Fruit fly (Drosophila melanogaster): ENCODE results near the gene CG18170.

The CG18170 gene

dm6 chr3L:1591692-1592371 lies 10.9 kb upstream of the CG18170 start (continued):
- TF ChIP-seq dpn (GFP tag; optimal IDR thresholded peaks at IDR 0.05) (peak in 1 of 2 experiments; percentile 78), ATbp (GFP tag; optimal IDR thresholded peaks at IDR 0.05) (peak; percentile 76), CG31365 (tag; optimal IDR thresholded peaks at IDR 0.05) (peak; percentile 79), pfk (GFP tag; optimal IDR thresholded peaks at IDR 0.05) (peak; percentile 46), CG16815 (GFP tag; optimal IDR thresholded peaks at IDR 0.05) (no peak), CG17186 (GFP tag; optimal IDR thresholded peaks at IDR 0.05) (no peak), stc (GFP tag; IDR thresholded peaks at IDR 0.05) (peak; percentile 67), Dref (GFP tag; IDR thresholded peaks at IDR 0.05) (no peak), CG10462 (GFP tag; optimal IDR thresholded peaks at IDR 0.05) (no peak), az2 (GFP tag; optimal IDR thresholded peaks at IDR 0.05) (no peak), Gsc (GFP tag; IDR thresholded peaks at IDR 0.05) (no peak), jumu (GFP tag; optimal IDR thresholded peaks at IDR 0.05) (no peak), tna (GFP tag; IDR thresholded peaks at IDR 0.05; ENCODE audit: partially characterized antibody) (no peak), CG11247 (GFP tag; IDR thresholded peaks at IDR 0.05) (peak; percentile 70), CG6765 (GFP tag; optimal IDR thresholded peaks at IDR 0.05) (peak; percentile 91), Usf (GFP tag; optimal IDR thresholded peaks at IDR 0.05) (peak; percentile 14), Camta (GFP tag; optimal IDR thresholded peaks at IDR 0.05) (peak; percentile 71), vfl (GFP tag; optimal IDR thresholded peaks at IDR 0.05) (peak; percentile 14), Hmx (GFP tag; optimal IDR thresholded peaks at IDR 0.05) (no peak), Lim3 (GFP tag; IDR thresholded peaks at IDR 0.05) (no peak), CG2678 (tag; optimal IDR thresholded peaks at IDR 0.05) (peak; percentile 88), CG1647 (GFP tag; optimal IDR thresholded peaks at IDR 0.05) (peak; percentile 81), CG18619 (GFP tag; optimal IDR thresholded peaks at IDR 0.05) (peak; percentile 79), pum (GFP tag; optimal IDR thresholded peaks at IDR 0.05) (no peak), CG4854 (GFP tag; optimal IDR thresholded peaks at IDR 0.05) (no peak), CG6854 (GFP tag; optimal IDR thresholded peaks at IDR 0.05) (peak; percentile 87), sisA (GFP tag; IDR thresholded peaks at IDR 0.05) (no peak), CG6654 (GFP tag; optimal IDR thresholded peaks at IDR 0.05) (peak; percentile 4), sr (GFP tag; IDR thresholded peaks at IDR 0.05) (no peak), CG8388 (GFP tag; optimal IDR thresholded peaks at IDR 0.05) (no peak), Xbp1 (GFP tag; optimal IDR thresholded peaks at IDR 0.05) (peak; percentile 16), dan (GFP tag; IDR thresholded peaks at IDR 0.05) (no peak), zfh2 (GFP tag; optimal IDR thresholded peaks at IDR 0.05) (peak; percentile 57), p53 (GFP tag; optimal IDR thresholded peaks at IDR 0.05) (peak; percentile 12), Med (GFP tag) (peak; percentile 97), Chrac-16 (GFP tag; optimal IDR thresholded peaks at IDR 0.05) (no peak), mam (GFP tag; optimal IDR thresholded peaks at IDR 0.05) (peak; percentile 62), NC2α (GFP tag; optimal IDR thresholded peaks at IDR 0.05) (peak; percentile 5), Mad (GFP tag; optimal IDR thresholded peaks at IDR 0.05) (no peak), CG10431 (GFP tag; optimal IDR thresholded peaks at IDR 0.05) (no peak), CG1529 (GFP tag; optimal IDR thresholded peaks at IDR 0.05) (peak; percentile 6), Adf1 (GFP tag; IDR thresholded peaks at IDR 0.05) (peak; percentile 64; the same call in 1 of the 2 replicates), D19B (GFP tag; optimal IDR thresholded peaks at IDR 0.05) (no peak), wdn (GFP tag; IDR thresholded peaks at IDR 0.05) (peak; percentile 68), nau (GFP tag; optimal IDR thresholded peaks at IDR 0.05) (no peak), ftz-f1 (GFP tag; optimal IDR thresholded peaks at IDR 0.05) (peak; percentile 32), rib (GFP tag; IDR thresholded peaks at IDR 0.05) (peak; percentile 93), Six4 (GFP tag; optimal IDR thresholded peaks at IDR 0.05) (peak; percentile 26), CG9609 (GFP tag; optimal IDR thresholded peaks at IDR 0.05) (no peak), CHES-1-like (GFP tag; optimal IDR thresholded peaks at IDR 0.05) (peak; percentile 75), Fer2 (tag; optimal IDR thresholded peaks at IDR 0.05) (peak; percentile 84)

Data from whole organism, embryonic.